Fruit fly (Drosophila melanogaster) Kc167 (cell line): Measurements from ENCODE around the gene CG32277.

Source experiments
- Myc ChIP-seq: fragments of >200 bp; optimal IDR thresholded peaks from 2 replicates; lab custom pipeline; 2017; ENCODE audit warnings: missing external identifiers
- Sin3A ChIP-seq: fragments of >200 bp; optimal IDR thresholded peaks from 2 replicates; lab custom pipeline; 2018; ENCODE audit warnings: missing external identifiers
- h ChIP-seq: fragments of >200 bp; optimal IDR thresholded peaks from 3 replicates; lab custom pipeline; 2018; ENCODE audit warnings: missing external identifiers
- insv ChIP-seq: fragments of >200 bp; optimal IDR thresholded peaks from 3 replicates; lab custom pipeline; 2018; ENCODE audit warnings: missing external identifiers
- psq ChIP-seq: fragments of >200 bp; optimal IDR thresholded peaks from 2 replicates; lab custom pipeline; 2017; ENCODE audit warnings: missing external identifiers
- ttk ChIP-seq: sonication (Bioruptor generic); optimal IDR thresholded peaks from 2 replicates; lab custom pipeline; 2017; ENCODE audit warnings: missing external identifiers

CG32277 gene

dm6 chr3L:3205349-3205748 lies at the start of gene CG32277:
CG32277 (minus strand) TSS chr3L:3205449.
- TF ChIP-seq h (lab: Kevin White, UChicago): no peak

- no peak for TF ChIP-seq Sin3A (lab: Kevin White, UChicago)
- no peak for TF ChIP-seq psq (lab: Kevin White, UChicago)
- TF ChIP-seq insv (lab: Kevin White, UChicago): no peak
- no peak for TF ChIP-seq Myc
- TF ChIP-seq h (lab: Kevin White, UChicago): no peak
- TF ChIP-seq ttk: no peak
Observed at dm6 chr3L:3253631-3254030, 48.4 kb upstream of the CG32277 start.

dm6 chr3L:3252884-3253283 lies 47.6 kb upstream of the CG32277 start:
- TF ChIP-seq ttk: no peak
- no peak for TF ChIP-seq insv (lab: Kevin White, UChicago)
- no peak for TF ChIP-seq Myc
- no peak for TF ChIP-seq psq (lab: Kevin White, UChicago)
- no peak for TF ChIP-seq h (lab: Kevin White, UChicago)
- no peak for TF ChIP-seq Sin3A (lab: Kevin White, UChicago)

- no peak for TF ChIP-seq psq (lab: Kevin White, UChicago)
- no peak for TF ChIP-seq Myc
- TF ChIP-seq Sin3A (lab: Kevin White, UChicago): no peak
- no peak for TF ChIP-seq insv (lab: Kevin White, UChicago)
- no peak for TF ChIP-seq h (lab: Kevin White, UChicago)
- no peak for TF ChIP-seq ttk
Observed at dm6 chr3L:3251659-3252490, 46.6 kb upstream of the CG32277 start.

- TF ChIP-seq ttk (no peak), Sin3A (lab: Kevin White, UChicago) (no peak), h (lab: Kevin White, UChicago) (no peak), psq (lab: Kevin White, UChicago) (no peak), Myc (no peak), insv (lab: Kevin White, UChicago) (no peak)
Observed at dm6 chr3L:3250922-3251658, 45.8 kb upstream of the CG32277 start.

- no peak for TF ChIP-seq Myc
Observed at dm6 chr3L:3249997-3250774, 44.9 kb upstream of the CG32277 start.

dm6 chr3L:3249664-3249996 lies 44.4 kb upstream of the CG32277 start:
- TF ChIP-seq insv (lab: Kevin White, UChicago) (no peak), Myc (no peak), h (lab: Kevin White, UChicago) (no peak), ttk (no peak), psq (lab: Kevin White, UChicago) (no peak), Sin3A (lab: Kevin White, UChicago) (no peak)

dm6 chr3L:3248714-3249663 lies 43.7 kb upstream of the CG32277 start:
- no peak for TF ChIP-seq psq (lab: Kevin White, UChicago)
- TF ChIP-seq Myc: no peak
- TF ChIP-seq insv (lab: Kevin White, UChicago): no peak
- no peak for TF ChIP-seq h (lab: Kevin White, UChicago)
- no peak for TF ChIP-seq ttk
- TF ChIP-seq Sin3A (lab: Kevin White, UChicago): no peak

dm6 chr3L:3247130-3248065 lies 42.1 kb upstream of the CG32277 start, which contains the start of gene CG43389:
CG43389 (plus strand) TSS chr3L:3248015.
- TF ChIP-seq Sin3A (lab: Kevin White, UChicago) (no peak), h (lab: Kevin White, UChicago) (no peak), insv (lab: Kevin White, UChicago) (no peak), ttk (no peak), Myc (no peak), psq (lab: Kevin White, UChicago) (no peak)

dm6 chr3L:3246378-3247129 lies 41.3 kb upstream of the CG32277 start:
- TF ChIP-seq ttk (no peak), h (lab: Kevin White, UChicago) (no peak), psq (lab: Kevin White, UChicago) (no peak), insv (lab: Kevin White, UChicago) (no peak), Sin3A (lab: Kevin White, UChicago) (no peak), Myc (no peak)
